Worm (Caenorhabditis elegans) whole organism, young adult: ENCODE results near the gene gcy-29.

Source experiments
- F57C9.4 ChIP-seq: sonication (generic microtip); optimal IDR thresholded peaks from 2 replicates; lab custom pipeline; 2017; ENCODE audit warnings: mild to moderate bottlenecking, missing genetic modification characterization, missing compliant biosample characterization
- T26A5.8 ChIP-seq: sonication (generic microtip); optimal IDR thresholded peaks from 2 replicates; lab custom pipeline; 2016; ENCODE audit warnings: missing genetic modification characterization, missing compliant biosample characterization
- ama-1 ChIP-seq, 3 experiments: fragments of 150-350 bp in 1 of 3; sonication (generic microtip) in 2 of 3; optimal IDR thresholded peaks; 2 replicates each; lab custom pipeline; 2014 to 2018; ENCODE audit warnings: missing biosample characterization in 2 of 3, missing genetic modification characterization in 2 of 3, missing genetic modification reagents in 2 of 3
- attf-3 ChIP-seq: fragments of 200-800 bp; sonication (Bioruptor generic); conservative IDR thresholded peaks from 2 replicates; pipeline ENCODE4 v1.3.6; 2022; ENCODE audit warnings: missing genetic modification reagents, missing genetic modification characterization, missing compliant biosample characterization
- ccch-3 ChIP-seq: fragments of 200-800 bp; sonication (Bioruptor generic); optimal IDR thresholded peaks from 2 replicates; lab custom pipeline; 2018; ENCODE audit warnings: mild to moderate bottlenecking, missing genetic modification characterization, missing compliant biosample characterization
- ceh-79 ChIP-seq: sonication (generic microtip); optimal IDR thresholded peaks from 2 replicates; lab custom pipeline; 2017; ENCODE audit warnings: mild to moderate bottlenecking, missing genetic modification characterization, missing compliant biosample characterization
- lin-35 ChIP-seq, 3 experiments: fragments of 150-350 bp in 2 of 3; sonication (generic microtip) in 1 of 3; optimal IDR thresholded peaks; 2 replicates each; lab custom pipeline; 2014 to 2018; ENCODE audit warnings: missing biosample characterization in 3 of 3, missing genetic modification characterization in 3 of 3, missing genetic modification reagents in 3 of 3
- madf-6 ChIP-seq: fragments of 200-800 bp; sonication (Bioruptor generic); IDR thresholded peaks from 2 replicates; pipeline ENCODE4 v1.3.6; 2022; ENCODE audit warnings: missing genetic modification reagents, missing genetic modification characterization, missing compliant biosample characterization
- mes-4 ChIP-seq: sonication (generic microtip); optimal IDR thresholded peaks from 2 replicates; lab custom pipeline; 2016; ENCODE audit warnings: missing genotype, missing genetic modification characterization, missing compliant biosample characterization
- unc-62 ChIP-seq: fragments of 150-350 bp; optimal IDR thresholded peaks from 2 replicates; lab custom pipeline; 2014; ENCODE audit warnings: missing biosample characterization, missing genetic modification reagents, missing genetic modification characterization
- ztf-22 ChIP-seq: fragments of 200-800 bp; sonication (Bioruptor generic); optimal IDR thresholded peaks from 2 replicates; lab custom pipeline; 2018; ENCODE audit warnings: mild to moderate bottlenecking, missing genetic modification characterization, moderate library complexity, missing compliant biosample characterization

- TF ChIP-seq ccch-3 (GFP tag; lab: Kevin White, UChicago) (no peak), madf-6 (no peak), unc-62 (GFP tag; lab: Kevin White, UChicago) (no peak), ceh-79 (tag; lab: Kevin White, UChicago) (no peak), mes-4 (tag; lab: Kevin White, UChicago) (no peak), ztf-22 (GFP tag; lab: Kevin White, UChicago) (no peak), lin-35 (GFP tag; optimal IDR thresholded peaks at IDR 0.05; lab: Kevin White, UChicago) (no peak), ama-1 (optimal IDR thresholded peaks at IDR 0.05; lab: Kevin White, UChicago) (no peak), ama-1 (GFP tag; optimal IDR thresholded peaks at IDR 0.05; lab: Kevin White, UChicago) (no peak), attf-3 (GFP tag; lab: Robert Waterston, UW) (no peak), F57C9.4 (tag; lab: Kevin White, UChicago) (no peak), T26A5.8 (tag; lab: Kevin White, UChicago) (no peak)
Observed at ce11 chrII:14527104-14527503, 21.5 kb downstream of the gcy-29 start.
